Worm (Caenorhabditis elegans) whole organism, late embryonic: ENCODE data around the gene elp-1.

Experiments
- C38D4.7 ChIP-seq: fragments of 200-800 bp; sonication (Bioruptor generic); optimal IDR thresholded peaks from 2 replicates; lab custom pipeline; 2018; ENCODE audit warnings: mild to moderate bottlenecking, missing genetic modification characterization, moderate library complexity, missing compliant biosample characterization
- F13H6.1 ChIP-seq: sonication (generic microtip); optimal IDR thresholded peaks from 2 replicates; lab custom pipeline; 2016; ENCODE audit warnings: missing genetic modification characterization, missing compliant biosample characterization
- K02D7.2 ChIP-seq: sonication (generic microtip); optimal IDR thresholded peaks from 2 replicates; lab custom pipeline; 2017; ENCODE audit warnings: mild to moderate bottlenecking, missing genetic modification characterization, missing compliant biosample characterization
- K09A11.1 ChIP-seq: sonication (generic microtip); optimal IDR thresholded peaks from 2 replicates; lab custom pipeline; 2017; ENCODE audit warnings: antibody characterized with exemption, mild to moderate bottlenecking, missing genetic modification characterization, missing compliant biosample characterization; ENCODE audit not compliant: insufficient read depth
- T23F11.4 ChIP-seq: fragments of 200-800 bp; sonication (Bioruptor generic); optimal IDR thresholded peaks from 2 replicates; lab custom pipeline; 2018; ENCODE audit warnings: mild to moderate bottlenecking, missing genetic modification characterization, missing compliant biosample characterization
- ahr-1 ChIP-seq: sonication (generic microtip); optimal IDR thresholded peaks from 2 replicates; lab custom pipeline; 2016; ENCODE audit warnings: missing genetic modification characterization, missing compliant biosample characterization
- ceh-14 ChIP-seq: sonication (generic microtip); optimal IDR thresholded peaks from 2 replicates; lab custom pipeline; 2016; ENCODE audit warnings: missing genotype, missing genetic modification characterization, missing compliant biosample characterization
- ceh-18 ChIP-seq: sonication (generic microtip); optimal IDR thresholded peaks from 2 replicates; lab custom pipeline; 2016; ENCODE audit warnings: missing genetic modification characterization, missing compliant biosample characterization
- ceh-19 ChIP-seq: fragments of 200-800 bp; sonication (Bioruptor generic); optimal IDR thresholded peaks from 2 replicates; lab custom pipeline; 2018; ENCODE audit warnings: mild to moderate bottlenecking, missing genetic modification characterization, missing compliant biosample characterization
- ceh-2 ChIP-seq: sonication (generic microtip); optimal IDR thresholded peaks from 2 replicates; lab custom pipeline; 2016; ENCODE audit warnings: missing genotype, missing genetic modification characterization, missing compliant biosample characterization
- ceh-22 ChIP-seq: sonication (generic microtip); optimal IDR thresholded peaks from 2 replicates; lab custom pipeline; 2017; ENCODE audit warnings: missing biosample characterization, missing genetic modification characterization
- ceh-24 ChIP-seq: sonication (generic microtip); optimal IDR thresholded peaks from 2 replicates; lab custom pipeline; 2016; ENCODE audit warnings: mild to moderate bottlenecking, missing genetic modification characterization, missing compliant biosample characterization
- ceh-31 ChIP-seq: sonication (generic microtip); optimal IDR thresholded peaks from 2 replicates; lab custom pipeline; 2016; ENCODE audit warnings: missing genetic modification characterization, missing compliant biosample characterization
- ceh-6 ChIP-seq: fragments of 200-800 bp; sonication (Bioruptor generic); optimal IDR thresholded peaks from 2 replicates; lab custom pipeline; 2018; ENCODE audit warnings: mild to moderate bottlenecking, missing genetic modification characterization, missing compliant biosample characterization
- ceh-9 ChIP-seq: sonication (generic microtip); optimal IDR thresholded peaks from 2 replicates; lab custom pipeline; 2016; ENCODE audit warnings: mild to moderate bottlenecking, missing genetic modification characterization, inconsistent platforms, missing compliant biosample characterization
- che-1 ChIP-seq: sonication (generic microtip); optimal IDR thresholded peaks from 2 replicates; lab custom pipeline; 2016; ENCODE audit warnings: mild to moderate bottlenecking, missing genetic modification characterization, missing compliant biosample characterization
- dmd-4 ChIP-seq: sonication (generic microtip); optimal IDR thresholded peaks from 2 replicates; lab custom pipeline; 2016; ENCODE audit warnings: borderline replicate concordance, missing genetic modification characterization, missing compliant biosample characterization
- dve-1 ChIP-seq: sonication (generic microtip); optimal IDR thresholded peaks from 2 replicates; lab custom pipeline; 2017; ENCODE audit warnings: antibody characterized with exemption, mild to moderate bottlenecking, missing genetic modification characterization, missing compliant biosample characterization
- elt-4 ChIP-seq: sonication (generic microtip); optimal IDR thresholded peaks from 2 replicates; lab custom pipeline; 2016; ENCODE audit warnings: missing genetic modification characterization, missing compliant biosample characterization
- eyg-1 ChIP-seq: sonication (generic microtip); optimal IDR thresholded peaks from 2 replicates; lab custom pipeline; 2016; ENCODE audit warnings: missing genotype, missing genetic modification characterization, missing compliant biosample characterization
- fkh-10 ChIP-seq: fragments of 150-350 bp; optimal IDR thresholded peaks from 2 replicates; lab custom pipeline; 2014; ENCODE audit warnings: missing biosample characterization, missing genetic modification reagents, missing genetic modification characterization
- fkh-6 ChIP-seq: sonication (generic microtip); optimal IDR thresholded peaks from 2 replicates; lab custom pipeline; 2016; ENCODE audit warnings: missing genetic modification characterization, missing compliant biosample characterization
- hlh-13 ChIP-seq: fragments of 200-800 bp; sonication (Bioruptor generic); optimal IDR thresholded peaks from 2 replicates; lab custom pipeline; 2018; ENCODE audit warnings: mild to moderate bottlenecking, missing genetic modification characterization, missing compliant biosample characterization
- hlh-30 ChIP-seq: sonication (generic microtip); optimal IDR thresholded peaks from 2 replicates; lab custom pipeline; 2017; ENCODE audit warnings: antibody characterized with exemption, missing genetic modification characterization, missing compliant biosample characterization; ENCODE audit not compliant: insufficient read depth
- hlh-6 ChIP-seq: sonication (generic microtip); optimal IDR thresholded peaks from 2 replicates; lab custom pipeline; 2016; ENCODE audit warnings: missing genotype, missing genetic modification characterization, missing compliant biosample characterization
- hlh-8 ChIP-seq: sonication (generic microtip); optimal IDR thresholded peaks from 2 replicates; lab custom pipeline; 2016; ENCODE audit warnings: missing genotype, missing genetic modification characterization, missing compliant biosample characterization
- lim-6 ChIP-seq: sonication (generic microtip); optimal IDR thresholded peaks from 2 replicates; lab custom pipeline; 2016; ENCODE audit warnings: missing genetic modification characterization, missing compliant biosample characterization
- mec-3 ChIP-seq: sonication (generic microtip); optimal IDR thresholded peaks from 2 replicates; lab custom pipeline; 2016; ENCODE audit warnings: borderline replicate concordance, missing genetic modification characterization, missing compliant biosample characterization
- nhr-232 ChIP-seq: sonication (generic microtip); optimal IDR thresholded peaks from 2 replicates; lab custom pipeline; 2016; ENCODE audit warnings: missing genetic modification characterization, missing compliant biosample characterization
- npax-4 ChIP-seq: sonication (generic microtip); optimal IDR thresholded peaks from 2 replicates; lab custom pipeline; 2016; ENCODE audit warnings: missing genetic modification characterization, missing compliant biosample characterization
- pag-3 ChIP-seq: sonication (generic microtip); optimal IDR thresholded peaks from 2 replicates; lab custom pipeline; 2016; ENCODE audit warnings: missing compliant biosample characterization, missing genetic modification characterization, borderline replicate concordance
- pax-1 ChIP-seq: fragments of 150-350 bp; optimal IDR thresholded peaks from 2 replicates; lab custom pipeline; 2014; ENCODE audit warnings: missing biosample characterization, missing genetic modification characterization
- pha-4 ChIP-seq: fragments of 150-350 bp; optimal IDR thresholded peaks from 2 replicates; lab custom pipeline; 2018; ENCODE audit warnings: missing biosample characterization, missing genetic modification reagents, missing genetic modification characterization
- pros-1 ChIP-seq: fragments of 150-350 bp; optimal IDR thresholded peaks from 2 replicates; lab custom pipeline; 2014; ENCODE audit warnings: missing biosample characterization, missing genetic modification reagents, missing genetic modification characterization
- ref-2 ChIP-seq: sonication (generic microtip); optimal IDR thresholded peaks from 2 replicates; lab custom pipeline; 2016; ENCODE audit warnings: missing genetic modification characterization, missing compliant biosample characterization
- rnt-1 ChIP-seq: sonication (generic microtip); optimal IDR thresholded peaks from 2 replicates; lab custom pipeline; 2016; ENCODE audit warnings: missing genetic modification characterization, missing compliant biosample characterization
- sdc-2 ChIP-seq: sonication (generic microtip); optimal IDR thresholded peaks from 2 replicates; lab custom pipeline; 2016; ENCODE audit warnings: missing genotype, missing genetic modification characterization, missing compliant biosample characterization
- sox-2 ChIP-seq: fragments of 200-800 bp; sonication (Bioruptor generic); IDR thresholded peaks from 2 replicates; pipeline ENCODE4 v1.3.6; 2022; ENCODE audit warnings: missing genetic modification reagents, missing genetic modification characterization, missing compliant biosample characterization
- syd-9 ChIP-seq: sonication (generic microtip); optimal IDR thresholded peaks from 2 replicates; lab custom pipeline; 2016; ENCODE audit warnings: mild to moderate bottlenecking, missing genetic modification characterization, moderate library complexity, missing compliant biosample characterization
- tbx-7 ChIP-seq: sonication (generic microtip); optimal IDR thresholded peaks from 2 replicates; lab custom pipeline; 2016; ENCODE audit warnings: missing genotype, missing genetic modification characterization, missing compliant biosample characterization
- unc-3 ChIP-seq, 2 experiments: fragments of 200-800 bp in 1 of 2; sonication (Bioruptor generic) in 1 of 2; sonication (generic microtip) in 1 of 2; conservative IDR thresholded peaks in 1 of 2; optimal IDR thresholded peaks in 1 of 2; 2 replicates each; pipeline versions ENCODE4 v1.3.6 to Lab custom; 2016 to 2022; ENCODE audit warnings: missing compliant biosample characterization in 2 of 2, missing genetic modification characterization in 2 of 2, missing genetic modification reagents in 1 of 2
- unc-42 ChIP-seq: sonication (generic microtip); optimal IDR thresholded peaks from 2 replicates; lab custom pipeline; 2016; ENCODE audit warnings: missing genotype, missing genetic modification characterization, missing compliant biosample characterization
- unc-55 ChIP-seq: sonication (generic microtip); optimal IDR thresholded peaks from 2 replicates; lab custom pipeline; 2017; ENCODE audit warnings: missing biosample characterization, missing genetic modification reagents, missing genetic modification characterization
- unc-86 ChIP-seq: sonication (generic microtip); optimal IDR thresholded peaks from 2 replicates; lab custom pipeline; 2016; ENCODE audit warnings: missing genetic modification characterization, missing compliant biosample characterization
- ztf-16 ChIP-seq: sonication (generic microtip); optimal IDR thresholded peaks from 2 replicates; lab custom pipeline; 2017; ENCODE audit warnings: missing genetic modification characterization, missing compliant biosample characterization

Gene elp-1

DNA sequence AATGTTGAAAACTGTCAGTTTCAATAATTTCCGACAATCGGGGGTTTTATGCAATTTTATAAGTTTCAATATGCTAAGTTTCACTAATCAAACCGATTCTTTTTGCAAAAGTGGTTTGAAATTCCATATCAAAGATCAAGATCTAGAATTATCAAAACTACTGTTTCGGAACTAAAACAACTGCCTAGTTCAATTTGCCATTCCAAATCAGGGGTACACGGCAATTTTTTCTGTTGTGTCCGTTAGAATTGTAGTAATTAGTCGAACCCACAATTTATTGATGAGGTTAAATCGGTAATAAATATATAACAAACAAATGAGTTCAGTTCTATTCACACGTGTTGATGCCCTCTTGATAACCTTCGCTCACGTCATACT, 15.9 kb upstream of the elp-1 start:
- no peak for TF ChIP-seq sox-2 (GFP tag; lab: Robert Waterston, UW)
- TF ChIP-seq ceh-18 (tag; lab: Kevin White, UChicago), result no peak
- no peak for TF ChIP-seq sdc-2 (tag; lab: Kevin White, UChicago)
- TF ChIP-seq unc-55 (GFP tag; lab: Kevin White, UChicago), result no peak
- no peak for TF ChIP-seq fkh-10 (GFP tag; lab: Kevin White, UChicago)
- no peak for TF ChIP-seq C38D4.7
- no peak for TF ChIP-seq hlh-8
- no peak for TF ChIP-seq ceh-31 (tag; lab: Kevin White, UChicago)
- no peak for TF ChIP-seq syd-9 (tag; lab: Kevin White, UChicago)
- TF ChIP-seq che-1, result no peak
- TF ChIP-seq mec-3, result no peak
- TF ChIP-seq ceh-19 (GFP tag; lab: Kevin White, UChicago), result no peak
- no peak for TF ChIP-seq ceh-9
- no peak for TF ChIP-seq fkh-6 (tag; lab: Kevin White, UChicago)
- TF ChIP-seq unc-86 (tag; lab: Kevin White, UChicago), result no peak
- TF ChIP-seq pag-3 (tag; lab: Kevin White, UChicago), result no peak
- no peak for TF ChIP-seq K02D7.2 (tag; lab: Kevin White, UChicago)

DNA sequence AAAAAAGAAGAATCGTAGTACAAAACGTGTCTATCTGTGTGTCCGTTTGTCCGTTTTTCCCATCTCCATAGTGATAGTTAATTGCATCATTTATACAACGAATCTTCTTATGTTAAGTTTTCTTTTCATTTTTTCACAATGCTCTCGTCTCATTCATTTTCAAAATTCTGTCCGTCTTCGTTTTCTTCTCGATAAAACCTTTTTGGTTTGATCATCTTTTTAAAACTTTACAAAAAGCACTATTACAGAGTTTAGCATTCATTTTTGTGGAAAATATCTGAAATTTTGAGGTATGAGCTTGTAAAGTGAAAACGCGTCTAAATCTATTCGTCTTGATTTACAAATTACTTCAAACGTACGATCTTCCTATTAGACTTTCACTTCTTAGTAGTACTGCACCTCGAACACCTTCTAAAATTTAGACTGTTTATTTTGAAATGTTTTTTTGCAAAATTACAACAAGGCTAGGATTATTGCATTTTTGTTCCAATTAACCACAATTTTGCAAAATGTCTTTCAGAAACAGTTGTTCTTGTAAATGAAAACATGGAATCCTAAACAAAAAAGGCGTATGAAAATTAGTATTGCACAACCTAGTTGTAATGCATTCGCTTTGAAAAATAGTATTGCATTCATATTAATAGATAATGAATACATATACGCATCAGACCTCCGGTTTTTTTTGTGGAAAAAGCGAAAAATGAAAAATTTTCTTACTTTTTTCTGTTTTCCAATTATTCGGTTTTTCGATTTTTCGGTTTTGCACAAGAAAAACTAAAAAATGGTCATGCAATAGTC, 15.3 kb upstream of the elp-1 start:
- no peak for TF ChIP-seq ceh-6
- no peak for TF ChIP-seq ceh-31 (tag; lab: Kevin White, UChicago)
- no peak for TF ChIP-seq ceh-14 (tag; lab: Kevin White, UChicago)
- TF ChIP-seq npax-4 (tag; lab: Kevin White, UChicago), result no peak
- no peak for TF ChIP-seq ceh-9
- no peak for TF ChIP-seq F13H6.1 (tag; lab: Kevin White, UChicago)
- TF ChIP-seq pros-1, result no peak
- TF ChIP-seq eyg-1 (tag; lab: Kevin White, UChicago), result no peak
- no peak for TF ChIP-seq T23F11.4 (GFP tag; lab: Kevin White, UChicago)

DNA sequence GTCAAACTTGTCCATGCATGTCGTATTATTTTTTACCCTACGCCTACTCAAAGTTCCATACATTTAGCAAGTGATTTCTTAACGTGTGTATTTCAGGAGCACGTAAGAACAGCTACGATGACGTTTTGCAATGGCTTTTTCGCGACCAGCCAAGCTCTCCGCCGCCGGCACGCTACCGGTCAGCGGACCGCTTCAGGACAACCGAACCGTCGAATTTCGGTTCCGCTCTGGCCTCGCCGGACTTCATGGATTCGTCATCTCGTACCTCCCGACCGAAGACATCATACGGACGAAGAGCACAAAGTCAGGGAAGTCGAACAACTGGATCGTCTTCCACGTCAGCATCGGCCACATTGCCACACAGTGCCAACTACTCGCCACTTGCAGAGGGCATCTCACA, 13.7 kb upstream of the elp-1 start:
- no peak for TF ChIP-seq unc-3 (GFP tag; conservative IDR thresholded peaks at IDR 0.05; lab: Robert Waterston, UW)
- TF ChIP-seq unc-3 (tag; optimal IDR thresholded peaks at IDR 0.05; lab: Kevin White, UChicago), result no peak
- TF ChIP-seq ref-2 (tag; lab: Kevin White, UChicago), result no peak
- TF ChIP-seq F13H6.1 (tag; lab: Kevin White, UChicago), result no peak
- TF ChIP-seq pax-1 (tag; lab: Kevin White, UChicago), result no peak
- TF ChIP-seq ceh-24 (tag; lab: Kevin White, UChicago), result no peak
- no peak for TF ChIP-seq dve-1 (tag; lab: Kevin White, UChicago)
- no peak for TF ChIP-seq unc-55 (GFP tag; lab: Kevin White, UChicago)
- no peak for TF ChIP-seq mec-3
- no peak for TF ChIP-seq ceh-31 (tag; lab: Kevin White, UChicago)
- TF ChIP-seq ahr-1, result no peak
- no peak for TF ChIP-seq ceh-22 (tag; lab: Kevin White, UChicago)
- no peak for TF ChIP-seq ceh-19 (GFP tag; lab: Kevin White, UChicago)
- TF ChIP-seq, all 69 proteins: peak for 0

- TF ChIP-seq pros-1 (no peak), tbx-7 (no peak), T23F11.4 (GFP tag; lab: Kevin White, UChicago) (no peak), ceh-14 (tag; lab: Kevin White, UChicago) (no peak), K09A11.1 (tag; lab: Kevin White, UChicago) (peak; percentile 21), elt-4 (tag; lab: Kevin White, UChicago) (no peak), sdc-2 (tag; lab: Kevin White, UChicago) (no peak), ceh-9 (no peak), lim-6 (no peak), dmd-4 (tag; lab: Kevin White, UChicago) (no peak), ceh-2 (tag; lab: Kevin White, UChicago) (no peak), rnt-1 (tag; lab: Kevin White, UChicago) (no peak), hlh-30 (tag; lab: Kevin White, UChicago) (no peak), ztf-16 (tag; lab: Kevin White, UChicago) (no peak), unc-42 (tag; lab: Kevin White, UChicago) (peak; percentile 99), eyg-1 (tag; lab: Kevin White, UChicago) (no peak), pha-4 (tag; lab: Kevin White, UChicago) (no peak), hlh-6 (tag; lab: Kevin White, UChicago) (no peak), nhr-232 (tag; lab: Kevin White, UChicago) (no peak), hlh-13 (GFP tag; lab: Kevin White, UChicago) (no peak)
These were observed 12.2 kb upstream of the elp-1 start for ce11 chrV:20782188-20782587.
